Worm (Caenorhabditis elegans) whole organism, L4 larva: ENCODE data around the gene C09B9.4.

ENCODE experiments used
- F10B5.3 ChIP-seq: sonication (generic microtip); optimal IDR thresholded peaks from 2 replicates; lab custom pipeline; 2016; ENCODE audit warnings: mild to moderate bottlenecking, missing genetic modification characterization, missing compliant biosample characterization
- F37D6.2 ChIP-seq: sonication (generic microtip); optimal IDR thresholded peaks from 2 replicates; lab custom pipeline; 2016; ENCODE audit warnings: mild to moderate bottlenecking, missing genetic modification characterization, missing compliant biosample characterization
- F44E2.7 ChIP-seq: fragments of 200-800 bp; sonication (Bioruptor generic); IDR thresholded peaks from 2 replicates; pipeline ENCODE4 v2.1.2; 2022; ENCODE audit warnings: missing genetic modification characterization, missing compliant biosample characterization
- T26A8.4 ChIP-seq: fragments of 200-800 bp; sonication (Bioruptor generic); IDR thresholded peaks from 2 replicates; pipeline ENCODE4 v1.3.6; 2022; ENCODE audit warnings: missing genetic modification characterization, missing compliant biosample characterization
- aha-1 ChIP-seq: fragments of 150-350 bp; peaks from one replicate; lab custom pipeline; 2014; ENCODE audit warnings: missing biosample characterization, missing genetic modification characterization
- arid-1 ChIP-seq: fragments of 200-800 bp; sonication (Bioruptor generic); conservative IDR thresholded peaks from 2 replicates; pipeline ENCODE4 v1.3.6; 2022; ENCODE audit warnings: missing genetic modification reagents, missing genetic modification characterization, missing compliant biosample characterization
- ceh-20 ChIP-seq: fragments of 200-800 bp; sonication (Bioruptor generic); IDR thresholded peaks from 2 replicates; pipeline ENCODE4 v1.3.6; 2022; ENCODE audit warnings: missing genetic modification reagents, missing genetic modification characterization, missing compliant biosample characterization
- ceh-28 ChIP-seq: fragments of 150-350 bp; optimal IDR thresholded peaks from 2 replicates; lab custom pipeline; 2014; ENCODE audit warnings: missing biosample characterization, missing genetic modification reagents, missing genetic modification characterization
- daf-16 ChIP-seq, 3 experiments: sonication (generic microtip); optimal IDR thresholded peaks; 2 replicates each; lab custom pipeline; 2016 to 2017; ENCODE audit warnings: missing genetic modification characterization in 3 of 3, missing genetic modification reagents in 3 of 3, mild to moderate bottlenecking in 2 of 3, missing compliant biosample characterization in 2 of 3, missing biosample characterization in 1 of 3, moderate library complexity in 1 of 3
- dmd-6 ChIP-seq: fragments of 200-800 bp; sonication (Bioruptor generic); IDR thresholded peaks from 2 replicates; pipeline ENCODE4 v1.3.6; 2022; ENCODE audit warnings: missing genetic modification reagents, missing genetic modification characterization, missing compliant biosample characterization
- dmd-9 ChIP-seq: fragments of 200-800 bp; sonication (Bioruptor generic); IDR thresholded peaks from 2 replicates; pipeline ENCODE4 v1.3.6; 2022; ENCODE audit warnings: missing genetic modification reagents, missing genetic modification characterization, missing compliant biosample characterization
- dve-1 ChIP-seq: sonication (generic microtip); optimal IDR thresholded peaks from 2 replicates; lab custom pipeline; 2017; ENCODE audit warnings: antibody characterized with exemption, mild to moderate bottlenecking, missing genetic modification characterization, missing compliant biosample characterization; ENCODE audit not compliant: insufficient read depth
- gei-8 ChIP-seq: fragments of 200-800 bp; sonication (Bioruptor generic); optimal IDR thresholded peaks from 2 replicates; lab custom pipeline; 2018; ENCODE audit warnings: mild to moderate bottlenecking, missing genetic modification characterization, missing compliant biosample characterization
- hif-1 ChIP-seq, 2 experiments: sonication (generic microtip); optimal IDR thresholded peaks; 2 replicates each; lab custom pipeline; 2016 to 2017; ENCODE audit warnings: missing compliant biosample characterization in 2 of 2, missing genetic modification characterization in 2 of 2, missing genetic modification reagents in 2 of 2, missing genotype in 2 of 2, mild to moderate bottlenecking in 1 of 2
- hmg-1.1 ChIP-seq: fragments of 200-800 bp; sonication (Bioruptor generic); IDR thresholded peaks from 2 replicates; pipeline ENCODE4 v1.3.6; 2022; ENCODE audit warnings: missing genetic modification reagents, missing genetic modification characterization, missing compliant biosample characterization
- lin-13 ChIP-seq: fragments of 150-350 bp; optimal IDR thresholded peaks from 2 replicates; lab custom pipeline; 2014; ENCODE audit warnings: missing biosample characterization, missing genetic modification reagents, missing genetic modification characterization
- lin-15B ChIP-seq: fragments of 150-350 bp; sonication (generic microtip); optimal IDR thresholded peaks from 3 replicates; lab custom pipeline; 2014; ENCODE audit warnings: missing biosample characterization, missing genetic modification characterization
- lsy-2 ChIP-seq, 2 experiments: fragments of 150-350 bp in 1 of 2; sonication (generic microtip) in 1 of 2; optimal IDR thresholded peaks; 2 replicates each; lab custom pipeline; 2014 to 2017; ENCODE audit warnings: missing biosample characterization in 2 of 2, missing genetic modification characterization in 2 of 2
- madf-9 ChIP-seq: fragments of 200-800 bp; sonication (Bioruptor generic); conservative IDR thresholded peaks from 2 replicates; pipeline ENCODE4 v1.3.6; 2022; ENCODE audit warnings: missing genetic modification reagents, missing genetic modification characterization, missing compliant biosample characterization
- nhr-10 ChIP-seq: fragments of 150-350 bp; optimal IDR thresholded peaks from 2 replicates; lab custom pipeline; 2014; ENCODE audit warnings: missing biosample characterization, missing genetic modification characterization
- nhr-111 ChIP-seq: fragments of 200-800 bp; sonication (Bioruptor generic); optimal IDR thresholded peaks from 2 replicates; lab custom pipeline; 2018; ENCODE audit warnings: mild to moderate bottlenecking, missing genetic modification characterization, missing compliant biosample characterization
- nhr-41 ChIP-seq: fragments of 200-800 bp; sonication (Bioruptor generic); IDR thresholded peaks from 2 replicates; pipeline ENCODE4 v1.3.6; 2022; ENCODE audit warnings: missing genetic modification reagents, missing genetic modification characterization, missing compliant biosample characterization
- nhr-42 ChIP-seq: fragments of 200-800 bp; sonication (Bioruptor generic); IDR thresholded peaks from 2 replicates; pipeline ENCODE4 v1.3.6; 2022; ENCODE audit warnings: missing genetic modification characterization, missing compliant biosample characterization
- nhr-48 ChIP-seq: sonication (generic microtip); optimal IDR thresholded peaks from 2 replicates; lab custom pipeline; 2016; ENCODE audit warnings: mild to moderate bottlenecking, missing genetic modification characterization, missing compliant biosample characterization
- nhr-76 ChIP-seq: fragments of 150-350 bp; optimal IDR thresholded peaks from 2 replicates; lab custom pipeline; 2014; ENCODE audit warnings: missing biosample characterization, missing genetic modification characterization
- pqm-1 ChIP-seq: sonication (generic microtip); optimal IDR thresholded peaks from 2 replicates; lab custom pipeline; 2017; ENCODE audit warnings: missing biosample characterization, missing genetic modification characterization
- sdz-12 ChIP-seq: fragments of 200-800 bp; sonication (Bioruptor generic); optimal IDR thresholded peaks from 2 replicates; lab custom pipeline; 2018; ENCODE audit warnings: mild to moderate bottlenecking, missing genetic modification characterization, missing compliant biosample characterization
- set-16 ChIP-seq: fragments of 200-800 bp; sonication (Bioruptor generic); IDR thresholded peaks from 2 replicates; pipeline ENCODE4 v1.3.6; 2022; ENCODE audit warnings: missing genetic modification reagents, missing genetic modification characterization, missing compliant biosample characterization
- snpc-1.2 ChIP-seq: fragments of 200-800 bp; sonication (Bioruptor generic); IDR thresholded peaks from 2 replicates; pipeline ENCODE4 v1.3.6; 2022; ENCODE audit warnings: missing genetic modification reagents, missing genetic modification characterization, missing compliant biosample characterization
- snpc-4 ChIP-seq: fragments of 150-350 bp; optimal IDR thresholded peaks from 2 replicates; lab custom pipeline; 2014; ENCODE audit warnings: missing biosample characterization, missing genetic modification characterization
- spr-3 ChIP-seq: fragments of 200-800 bp; sonication (Bioruptor generic); optimal IDR thresholded peaks from 2 replicates; lab custom pipeline; 2018; ENCODE audit warnings: mild to moderate bottlenecking, missing genetic modification characterization, missing compliant biosample characterization
- unc-39 ChIP-seq: sonication (generic microtip); optimal IDR thresholded peaks from 2 replicates; lab custom pipeline; 2017; ENCODE audit warnings: missing biosample characterization, missing genetic modification characterization
- zfp-2 ChIP-seq: sonication (generic microtip); optimal IDR thresholded peaks from 2 replicates; lab custom pipeline; 2016; ENCODE audit warnings: mild to moderate bottlenecking, missing genetic modification characterization, missing compliant biosample characterization

Gene C09B9.4

DNA sequence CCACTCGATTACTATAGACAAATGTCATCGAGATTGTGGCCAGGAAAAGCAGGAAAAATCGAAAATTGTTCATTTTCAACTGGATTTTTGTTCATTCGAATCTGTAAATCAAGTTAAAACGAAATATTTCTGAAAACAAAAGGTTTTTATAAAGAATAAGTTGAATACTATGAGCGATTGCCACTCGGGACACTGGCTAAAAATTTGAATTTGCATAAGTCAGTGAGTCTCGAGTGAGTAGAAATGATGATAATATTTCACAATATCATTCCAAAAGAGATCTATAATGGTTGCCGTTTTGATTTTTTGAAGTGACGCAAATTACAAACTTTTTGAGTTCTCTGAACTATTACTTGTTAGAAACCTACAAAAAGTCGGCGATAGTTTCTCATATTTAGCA is 12.6 kb downstream of the C09B9.4 start, which contains the start of gene T28H11.8:
Gene T28H11.8 (minus strand): TSS at position 101 of the 400 bp plus-strand sequence.
- TF ChIP-seq T26A8.4 (GFP tag; lab: Robert Waterston, UW), result no peak
- no peak for TF ChIP-seq nhr-10 (tag; lab: Kevin White, UChicago)
- no peak for TF ChIP-seq lsy-2 (tag; optimal IDR thresholded peaks at IDR 0.05; lab: Kevin White, UChicago)
- TF ChIP-seq aha-1, result peak; percentile 30

DNA sequence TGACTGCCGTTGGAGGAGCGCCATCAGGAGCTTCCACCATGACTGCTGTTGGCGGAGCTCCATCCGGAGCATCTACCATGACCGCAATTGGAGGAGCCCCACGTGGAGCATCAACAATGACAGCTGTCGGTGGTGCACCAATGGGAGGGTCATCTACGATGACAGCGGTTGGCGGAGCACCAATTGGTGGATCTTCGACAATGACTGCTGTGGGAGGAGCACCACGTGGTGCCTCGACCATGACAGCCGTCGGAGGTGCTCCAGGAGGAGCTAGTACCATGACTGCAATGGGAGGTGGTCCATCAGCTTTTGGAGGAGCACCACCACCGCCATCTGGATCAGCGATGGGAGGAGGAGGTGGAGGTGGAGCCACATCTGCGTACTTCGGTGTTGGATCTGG is 16.1 kb downstream of the C09B9.4 start, which contains the start of gene T28H11.7:
Gene T28H11.7 (minus strand): TSS at position 101 of the 400 bp plus-strand sequence.
- peak; percentile 82 for TF ChIP-seq set-16 (GFP tag; lab: Robert Waterston, UW)

DNA sequence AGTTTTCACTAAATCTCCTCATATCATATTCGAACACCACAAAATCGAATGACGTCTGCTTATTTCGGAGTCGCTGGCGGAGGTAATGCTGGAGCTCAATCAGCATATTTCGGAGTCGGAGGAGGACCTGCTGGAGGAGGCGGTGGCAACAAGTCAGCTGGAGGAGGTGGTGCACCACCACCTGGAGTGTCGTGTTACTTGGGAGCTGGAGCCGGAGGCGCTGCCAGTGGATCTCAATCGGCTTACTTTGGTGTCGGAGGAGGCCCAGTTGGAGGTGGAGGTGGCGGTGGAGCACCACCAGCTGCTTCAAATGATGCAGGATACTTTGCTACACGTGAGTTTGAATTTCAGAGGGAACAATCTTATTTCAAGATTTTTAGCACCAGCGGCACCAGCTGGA is 16.7 kb downstream of the C09B9.4 start, which contains the start of gene ssq-4:
Gene ssq-4 (plus strand): TSS at position 19 of the 400 bp plus-strand sequence.
- TF ChIP-seq set-16 (GFP tag; lab: Robert Waterston, UW), result peak; percentile 83

DNA sequence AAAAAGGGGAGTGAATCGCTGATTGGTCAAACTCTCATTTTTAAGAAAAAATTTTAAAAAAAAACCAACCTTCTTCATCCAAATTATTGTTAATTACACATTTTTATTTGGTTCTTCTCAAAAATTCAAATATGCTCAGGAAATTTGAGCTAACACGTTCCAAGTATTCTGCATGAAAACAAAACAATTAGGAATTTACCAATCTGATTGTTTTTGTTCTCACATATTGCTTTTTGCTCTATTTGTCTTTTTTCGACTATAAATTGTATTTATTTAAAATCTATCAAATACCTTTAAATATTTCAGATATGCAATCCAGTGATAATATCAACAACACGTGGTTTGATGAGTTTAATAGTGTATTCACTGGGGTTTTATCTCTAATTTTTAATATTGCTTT is 20.9 kb downstream of the C09B9.4 start, which contains the start of gene srm-1:
Gene srm-1 (plus strand): TSS at position 301 of the 400 bp plus-strand sequence.
- TF ChIP-seq ceh-28 (tag; lab: Kevin White, UChicago) (no peak), nhr-42 (GFP tag; lab: Robert Waterston, UW) (no peak), nhr-41 (no peak), F37D6.2 (tag; lab: Kevin White, UChicago) (no peak), hmg-1.1 (no peak), pqm-1 (tag; lab: Kevin White, UChicago) (no peak), zfp-2 (no peak), snpc-4 (tag; lab: Kevin White, UChicago) (no peak), ceh-20 (GFP tag; lab: Robert Waterston, UW) (no peak), F44E2.7 (GFP tag; lab: Robert Waterston, UW) (no peak)

DNA sequence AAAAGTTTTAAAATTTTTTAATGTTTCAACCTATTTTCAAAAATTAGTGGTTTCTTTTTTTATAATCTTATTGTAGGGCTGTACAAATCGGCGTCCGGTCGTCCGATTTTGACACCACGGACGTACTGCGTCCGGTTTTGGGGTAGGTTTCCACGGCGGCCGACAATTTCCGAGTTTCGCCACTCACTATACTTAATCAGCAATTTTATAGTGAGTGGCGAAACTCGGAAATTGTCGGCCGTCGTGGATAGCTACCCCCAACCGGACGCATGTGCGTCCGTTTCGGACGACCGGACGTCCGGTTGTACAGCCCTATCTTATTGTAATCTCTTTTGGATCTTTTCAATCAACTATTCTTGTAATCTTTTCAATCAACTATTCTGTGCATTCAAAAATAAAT is 22.2 kb downstream of the C09B9.4 start:
- TF ChIP-seq snpc-1.2 (GFP tag; lab: Robert Waterston, UW), result peak; percentile 74

DNA sequence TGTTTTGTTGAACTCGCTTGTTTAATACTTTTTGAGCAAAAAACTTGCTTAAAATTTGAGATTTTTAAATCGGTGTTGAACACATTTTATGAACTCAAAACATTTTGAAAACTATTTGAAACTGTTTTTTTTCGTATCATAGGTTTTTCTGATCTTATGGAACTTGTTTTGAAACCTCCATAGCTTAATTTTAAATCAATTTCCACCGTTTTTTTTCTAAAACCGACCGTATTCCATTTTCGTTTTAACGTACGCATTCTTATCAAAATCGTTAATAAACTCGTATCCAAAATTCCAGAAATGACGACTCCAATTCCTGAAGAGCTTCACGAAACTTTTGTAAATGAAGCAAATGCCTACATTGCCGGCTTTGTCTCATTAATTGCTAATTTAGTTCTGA is 24.8 kb downstream of the C09B9.4 start, which contains the start of gene srm-2:
Gene srm-2 (plus strand): TSS at position 301 of the 400 bp plus-strand sequence.
- TF ChIP-seq daf-16 (GFP tag; optimal IDR thresholded peaks at IDR 0.05; lab: Kevin White, UChicago) (no peak), daf-16 (tag; optimal IDR thresholded peaks at IDR 0.05; lab: Kevin White, UChicago) (no peak), zfp-2 (no peak), gei-8 (GFP tag; lab: Kevin White, UChicago) (no peak), nhr-48 (tag; lab: Kevin White, UChicago) (no peak), sdz-12 (GFP tag; lab: Kevin White, UChicago) (no peak), T26A8.4 (GFP tag; lab: Robert Waterston, UW) (no peak), hmg-1.1 (no peak), lin-13 (no peak), dve-1 (tag; lab: Kevin White, UChicago) (no peak), F10B5.3 (tag; lab: Kevin White, UChicago) (no peak), nhr-76 (tag; lab: Kevin White, UChicago) (no peak), arid-1 (GFP tag; lab: Robert Waterston, UW) (no peak), madf-9 (GFP tag; lab: Robert Waterston, UW) (no peak), lin-15B (tag; lab: Kevin White, UChicago) (no peak), hif-1 (tag; optimal IDR thresholded peaks at IDR 0.05; lab: Kevin White, UChicago) (no peak), spr-3 (no peak), nhr-111 (GFP tag; lab: Kevin White, UChicago) (no peak), dmd-6 (GFP tag; lab: Robert Waterston, UW) (no peak), dmd-9 (GFP tag; lab: Robert Waterston, UW) (no peak), unc-39 (tag; lab: Kevin White, UChicago) (no peak)
